Worm (Caenorhabditis elegans) whole organism, mixed stage, embryonic: ENCODE results near the gene srbc-17.

Experiments used
- M03D4.4 ChIP-seq: sonication (generic microtip); optimal IDR thresholded peaks from 2 replicates; lab custom pipeline; 2017; ENCODE audit warnings: mild to moderate bottlenecking, missing genetic modification characterization, missing compliant biosample characterization
- bed-3 ChIP-seq: fragments of 200-800 bp; sonication (Bioruptor generic); optimal IDR thresholded peaks from 3 replicates; lab custom pipeline; 2018; ENCODE audit warnings: mild to moderate bottlenecking, missing genetic modification characterization, moderate library complexity, missing compliant biosample characterization
- blmp-1 ChIP-seq: fragments of 150-350 bp; optimal IDR thresholded peaks from 2 replicates; lab custom pipeline; 2014; ENCODE audit warnings: missing biosample characterization, missing genetic modification characterization
- ceh-39 ChIP-seq: fragments of 150-350 bp; optimal IDR thresholded peaks from 2 replicates; lab custom pipeline; 2014; ENCODE audit warnings: missing biosample characterization, missing genetic modification characterization
- ceh-43 ChIP-seq: fragments of 200-800 bp; sonication (Bioruptor generic); optimal IDR thresholded peaks from 2 replicates; lab custom pipeline; 2018; ENCODE audit warnings: mild to moderate bottlenecking, missing genetic modification characterization, moderate library complexity, missing compliant biosample characterization
- ceh-83 ChIP-seq: fragments of 200-800 bp; sonication (Bioruptor generic); optimal IDR thresholded peaks from 2 replicates; lab custom pipeline; 2018; ENCODE audit warnings: mild to moderate bottlenecking, missing genetic modification characterization, missing compliant biosample characterization
- ces-1 ChIP-seq: fragments of 150-350 bp; optimal IDR thresholded peaks from 2 replicates; lab custom pipeline; 2014; ENCODE audit warnings: missing biosample characterization, missing genetic modification reagents, missing genetic modification characterization
- cnd-1 ChIP-seq: fragments of 200-800 bp; sonication (Bioruptor generic); optimal IDR thresholded peaks from 2 replicates; lab custom pipeline; 2018; ENCODE audit warnings: mild to moderate bottlenecking, missing genetic modification characterization, missing compliant biosample characterization
- drap-1 ChIP-seq: fragments of 200-800 bp; sonication (Bioruptor generic); optimal IDR thresholded peaks from 3 replicates; lab custom pipeline; 2018; ENCODE audit warnings: mild to moderate bottlenecking, missing genetic modification characterization, missing compliant biosample characterization
- elt-3 ChIP-seq: fragments of 150-350 bp; optimal IDR thresholded peaks from 2 replicates; lab custom pipeline; 2014; ENCODE audit warnings: missing biosample characterization, missing genetic modification characterization
- flh-1 ChIP-seq: fragments of 200-800 bp; sonication (Bioruptor generic); optimal IDR thresholded peaks from 2 replicates; lab custom pipeline; 2018; ENCODE audit warnings: mild to moderate bottlenecking, missing genetic modification characterization, moderate library complexity, missing compliant biosample characterization
- ham-2 ChIP-seq: fragments of 200-800 bp; sonication (Bioruptor generic); optimal IDR thresholded peaks from 2 replicates; lab custom pipeline; 2018; ENCODE audit warnings: mild to moderate bottlenecking, missing genetic modification characterization, missing compliant biosample characterization
- hlh-1 ChIP-seq: fragments of 150-350 bp; optimal IDR thresholded peaks from 2 replicates; lab custom pipeline; 2014; ENCODE audit warnings: missing biosample characterization, missing genetic modification reagents, missing genetic modification characterization
- lin-13 ChIP-seq: fragments of 150-350 bp; optimal IDR thresholded peaks from 2 replicates; lab custom pipeline; 2014; ENCODE audit warnings: missing biosample characterization, missing genetic modification characterization
- lsy-2 ChIP-seq: fragments of 150-350 bp; optimal IDR thresholded peaks from 2 replicates; lab custom pipeline; 2014; ENCODE audit warnings: missing biosample characterization, missing genetic modification characterization
- mab-5 ChIP-seq: fragments of 150-350 bp; optimal IDR thresholded peaks from 2 replicates; lab custom pipeline; 2014; ENCODE audit warnings: missing biosample characterization, missing genetic modification characterization
- mep-1 ChIP-seq: fragments of 150-350 bp; optimal IDR thresholded peaks from 2 replicates; lab custom pipeline; 2017; ENCODE audit warnings: missing biosample characterization, missing genetic modification reagents, missing genetic modification characterization, inconsistent platforms
- mls-2 ChIP-seq: sonication (generic microtip); optimal IDR thresholded peaks from 2 replicates; lab custom pipeline; 2016; ENCODE audit warnings: mild to moderate bottlenecking, missing genetic modification characterization, moderate library complexity, missing compliant biosample characterization
- nhr-12 ChIP-seq: fragments of 150-350 bp; optimal IDR thresholded peaks from 2 replicates; lab custom pipeline; 2014; ENCODE audit warnings: missing biosample characterization, missing genetic modification characterization
- nhr-2 ChIP-seq: fragments of 150-350 bp; optimal IDR thresholded peaks from 2 replicates; lab custom pipeline; 2014; ENCODE audit warnings: missing biosample characterization, missing genetic modification characterization
- nhr-237 ChIP-seq: fragments of 150-350 bp; optimal IDR thresholded peaks from 2 replicates; lab custom pipeline; 2014; ENCODE audit warnings: missing biosample characterization, missing genetic modification characterization
- nhr-28 ChIP-seq: fragments of 150-350 bp; optimal IDR thresholded peaks from 2 replicates; lab custom pipeline; 2014; ENCODE audit warnings: missing biosample characterization, missing genetic modification characterization
- nhr-76 ChIP-seq: sonication (generic microtip); optimal IDR thresholded peaks from 2 replicates; lab custom pipeline; 2017; ENCODE audit warnings: missing biosample characterization, missing genetic modification characterization
- sem-2 ChIP-seq: fragments of 200-800 bp; sonication (Bioruptor generic); optimal IDR thresholded peaks from 2 replicates; lab custom pipeline; 2018; ENCODE audit warnings: mild to moderate bottlenecking, missing genetic modification characterization, missing compliant biosample characterization
- sptf-1 ChIP-seq: sonication (generic microtip); optimal IDR thresholded peaks from 2 replicates; lab custom pipeline; 2017; ENCODE audit warnings: mild to moderate bottlenecking, missing genetic modification characterization, moderate library complexity, missing compliant biosample characterization
- tbx-8 ChIP-seq: fragments of 200-800 bp; sonication (Bioruptor generic); optimal IDR thresholded peaks from 2 replicates; lab custom pipeline; 2018; ENCODE audit warnings: mild to moderate bottlenecking, missing genetic modification characterization, moderate library complexity, missing compliant biosample characterization
- unc-120 ChIP-seq: sonication (generic microtip); optimal IDR thresholded peaks from 2 replicates; lab custom pipeline; 2017; ENCODE audit warnings: missing genetic modification characterization, missing compliant biosample characterization; ENCODE audit not compliant: poor library complexity, severe bottlenecking
- unc-39 ChIP-seq: fragments of 150-350 bp; optimal IDR thresholded peaks from 2 replicates; lab custom pipeline; 2014; ENCODE audit warnings: missing biosample characterization, missing genetic modification characterization
- zip-8 ChIP-seq: fragments of 150-350 bp; optimal IDR thresholded peaks from 2 replicates; lab custom pipeline; 2014; ENCODE audit warnings: missing biosample characterization, missing genetic modification characterization
- ztf-11 ChIP-seq: fragments of 150-350 bp; optimal IDR thresholded peaks from 2 replicates; lab custom pipeline; 2014; ENCODE audit warnings: missing biosample characterization, missing genetic modification characterization

Gene srbc-17

ce11 chrV:2179214-2179613, 1.7 kb downstream of the srbc-17 start, which contains the start of gene cyp-33C1:
cyp-33C1 (plus strand) TSS chrV:2179514.
- no peak for TF ChIP-seq nhr-237 (tag; lab: Kevin White, UChicago)
- TF ChIP-seq zip-8 (tag; lab: Kevin White, UChicago), result no peak
- TF ChIP-seq ham-2 (GFP tag; lab: Kevin White, UChicago), result no peak
- no peak for TF ChIP-seq nhr-12 (tag; lab: Kevin White, UChicago)
- no peak for TF ChIP-seq unc-120

ce11 chrV:2181738-2182137, 4.2 kb downstream of the srbc-17 start, which contains the start of gene srbc-16:
srbc-16 (plus strand) TSS chrV:2182038.
- TF ChIP-seq elt-3 (tag; lab: Kevin White, UChicago) (no peak), nhr-76 (tag; lab: Kevin White, UChicago) (no peak), hlh-1 (no peak), ztf-11 (tag; lab: Kevin White, UChicago) (no peak), lin-13 (tag; lab: Kevin White, UChicago) (no peak), nhr-12 (tag; lab: Kevin White, UChicago) (no peak), unc-120 (no peak), sem-2 (GFP tag; lab: Kevin White, UChicago) (no peak), bed-3 (GFP tag; lab: Kevin White, UChicago) (no peak)
- TF ChIP-seq, all 35 proteins: peak for 0

DNA sequence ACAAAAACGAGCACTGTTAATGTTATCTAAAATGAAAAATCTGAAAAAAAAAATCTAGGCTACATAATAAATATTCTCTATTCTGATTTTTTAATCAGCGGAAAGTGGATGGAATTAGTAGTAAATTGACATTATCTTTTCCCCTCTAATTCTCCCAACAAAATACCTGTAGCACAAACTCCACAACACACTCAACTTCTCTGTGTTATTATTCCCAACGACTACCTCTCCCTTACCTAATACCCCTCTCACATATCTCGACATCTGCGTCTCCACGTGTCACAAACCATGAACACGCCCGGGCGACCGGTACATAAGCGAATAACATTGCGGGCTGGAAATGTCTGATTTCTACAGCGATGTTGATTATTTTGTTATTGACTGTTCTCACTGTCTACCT, 5.6 kb downstream of the srbc-17 start, which contains the start of gene cyp-33C2:
Gene cyp-33C2 (plus strand): TSS at position 327 of the 400 bp plus-strand sequence.
- TF ChIP-seq lsy-2 (tag; lab: Kevin White, UChicago) (no peak), tbx-8 (no peak), nhr-237 (tag; lab: Kevin White, UChicago) (no peak), zip-8 (tag; lab: Kevin White, UChicago) (no peak), drap-1 (no peak), ham-2 (GFP tag; lab: Kevin White, UChicago) (no peak), bed-3 (GFP tag; lab: Kevin White, UChicago) (no peak), sem-2 (GFP tag; lab: Kevin White, UChicago) (no peak), hlh-1 (no peak), mab-5 (tag; lab: Kevin White, UChicago) (no peak), M03D4.4 (tag; lab: Kevin White, UChicago) (no peak), mep-1 (tag; lab: Kevin White, UChicago) (no peak), nhr-12 (tag; lab: Kevin White, UChicago) (no peak), cnd-1 (tag; lab: Kevin White, UChicago) (no peak), flh-1 (GFP tag; lab: Kevin White, UChicago) (no peak), ceh-39 (tag; lab: Kevin White, UChicago) (no peak), ceh-83 (GFP tag; lab: Kevin White, UChicago) (no peak), sptf-1 (tag; lab: Kevin White, UChicago) (no peak), unc-39 (tag; lab: Kevin White, UChicago) (no peak)
- TF ChIP-seq, all 35 proteins: peak for 0

- TF ChIP-seq ceh-39 (tag; lab: Kevin White, UChicago), result no peak
- no peak for TF ChIP-seq nhr-2 (tag; lab: Kevin White, UChicago)
- TF ChIP-seq cnd-1 (tag; lab: Kevin White, UChicago), result no peak
- no peak for TF ChIP-seq ceh-43 (GFP tag; lab: Kevin White, UChicago)
- TF ChIP-seq mls-2 (tag; lab: Kevin White, UChicago), result no peak
- TF ChIP-seq unc-120, result no peak
- TF ChIP-seq zip-8 (tag; lab: Kevin White, UChicago), result no peak
- no peak for TF ChIP-seq tbx-8
- no peak for TF ChIP-seq nhr-28 (tag; lab: Kevin White, UChicago)
- TF ChIP-seq ces-1 (GFP tag; lab: Kevin White, UChicago), result no peak
- no peak for TF ChIP-seq blmp-1
- no peak for TF ChIP-seq lin-13 (tag; lab: Kevin White, UChicago)
- TF ChIP-seq hlh-1, result no peak
- TF ChIP-seq ham-2 (GFP tag; lab: Kevin White, UChicago), result no peak
These were observed 8.0 kb downstream of the srbc-17 start for ce11 chrV:2185486-2185885.

- TF ChIP-seq blmp-1, result no peak
These were observed 10.4 kb downstream of the srbc-17 start, which contains the start of gene Y5H2B.3 for ce11 chrV:2187864-2188345. Y5H2B.3 (plus strand) TSS chrV:2188295.
